Worm (Caenorhabditis elegans): Measurements from ENCODE around the gene atf-4.

DNA sequence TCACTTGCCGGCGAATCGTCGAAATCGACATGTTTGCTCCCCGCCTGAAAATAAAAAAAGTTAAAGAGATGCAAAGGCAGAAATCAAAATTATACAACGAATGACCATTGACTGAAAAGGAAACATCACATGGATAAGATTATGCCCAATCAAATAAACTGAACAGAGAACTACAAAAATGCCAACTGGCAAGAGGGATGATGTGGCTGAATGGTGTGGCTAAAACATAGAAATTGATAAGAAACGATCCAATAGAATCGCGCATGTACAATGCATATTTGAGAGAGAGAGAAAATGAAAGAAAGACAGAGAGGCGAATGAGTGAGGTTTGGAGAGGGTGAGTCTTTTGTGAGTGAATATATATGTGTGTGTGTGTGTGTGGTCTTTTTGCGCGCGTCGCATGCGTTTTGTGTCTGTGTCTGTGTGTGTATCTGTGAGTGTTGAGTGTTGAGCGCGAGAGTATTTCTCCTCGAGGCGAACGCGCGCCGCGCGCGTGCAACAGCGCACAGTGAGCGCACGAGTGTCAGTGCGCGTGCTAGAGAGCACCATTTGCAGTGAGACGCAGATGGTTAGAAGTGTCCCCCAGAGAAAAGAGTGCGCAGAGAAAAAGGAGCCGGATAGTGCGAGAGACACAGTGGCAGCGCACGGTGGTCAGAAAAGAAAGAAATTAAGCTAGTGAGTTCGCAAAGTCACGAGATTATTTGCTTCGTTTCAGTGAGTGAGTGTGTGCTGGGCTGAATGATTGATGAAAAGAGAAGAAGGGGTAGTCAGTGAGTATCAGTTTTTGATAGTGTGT, 8.1 kb upstream of the atf-4 start, which contains the start of gene epn-1:
- peak; percentile 87 for TF ChIP-seq ztf-11 (tag; optimal IDR thresholded peaks at IDR 0.05)
- peak; percentile 83 for TF ChIP-seq M03D4.4 (tag; optimal IDR thresholded peaks at IDR 0.05)
- no peak for TF ChIP-seq ceh-83 (GFP tag; optimal IDR thresholded peaks at IDR 0.05)

All from whole organism, mixed stage, embryonic.